Worm (Caenorhabditis elegans) whole organism, L2 larva: ENCODE measurements around the gene T01D1.8.

Source experiments
- C34F6.9 ChIP-seq: fragments of 150-350 bp; optimal IDR thresholded peaks from 2 replicates; lab custom pipeline; 2014; ENCODE audit warnings: missing biosample characterization, missing genetic modification characterization
- F13H6.1 ChIP-seq: sonication (generic microtip); optimal IDR thresholded peaks from 2 replicates; lab custom pipeline; 2016; ENCODE audit warnings: missing genetic modification characterization, missing compliant biosample characterization
- Y55F3AM.14 ChIP-seq: fragments of 200-800 bp; sonication (Bioruptor generic); optimal IDR thresholded peaks from 2 replicates; lab custom pipeline; 2018; ENCODE audit warnings: mild to moderate bottlenecking, missing genetic modification characterization, missing compliant biosample characterization
- ZK546.5 ChIP-seq: sonication (generic microtip); optimal IDR thresholded peaks from 2 replicates; lab custom pipeline; 2017; ENCODE audit warnings: missing biosample characterization, missing genetic modification characterization
- aly-2 ChIP-seq: fragments of 150-350 bp; optimal IDR thresholded peaks from 2 replicates; lab custom pipeline; 2014; ENCODE audit warnings: missing biosample characterization, missing genetic modification characterization
- ama-1 ChIP-seq: fragments of 150-350 bp; optimal IDR thresholded peaks from 2 replicates; lab custom pipeline; 2018; ENCODE audit warnings: inconsistent platforms
- blmp-1 ChIP-seq: sonication (generic microtip); optimal IDR thresholded peaks from 2 replicates; lab custom pipeline; 2017; ENCODE audit warnings: missing genetic modification characterization, mild to moderate bottlenecking, missing compliant biosample characterization, antibody characterized with exemption, moderate library complexity; ENCODE audit not compliant: insufficient read depth
- crh-2 ChIP-seq: sonication (generic microtip); optimal IDR thresholded peaks from 2 replicates; lab custom pipeline; 2017; ENCODE audit warnings: missing biosample characterization, missing genetic modification characterization
- dmd-4 ChIP-seq: sonication (generic microtip); optimal IDR thresholded peaks from 2 replicates; lab custom pipeline; 2017; ENCODE audit warnings: missing biosample characterization, missing genetic modification characterization
- egl-27 ChIP-seq: sonication (generic microtip); optimal IDR thresholded peaks from 3 replicates; lab custom pipeline; 2017; ENCODE audit warnings: missing biosample characterization, missing genetic modification reagents, missing genetic modification characterization
- elt-1 ChIP-seq: fragments of 150-350 bp; optimal IDR thresholded peaks from 2 replicates; lab custom pipeline; 2014; ENCODE audit warnings: missing biosample characterization, missing genetic modification characterization
- elt-3 ChIP-seq: sonication (generic microtip); optimal IDR thresholded peaks from 2 replicates; lab custom pipeline; 2017; ENCODE audit warnings: missing biosample characterization, missing genetic modification characterization
- fos-1 ChIP-seq: fragments of 150-350 bp; optimal IDR thresholded peaks from 2 replicates; lab custom pipeline; 2014; ENCODE audit warnings: missing biosample characterization, missing genetic modification characterization
- gmeb-1 ChIP-seq: fragments of 150-350 bp; optimal IDR thresholded peaks from 2 replicates; lab custom pipeline; 2014; ENCODE audit warnings: missing biosample characterization, missing genetic modification characterization
- lin-11 ChIP-seq: fragments of 150-350 bp; sonication (generic microtip); optimal IDR thresholded peaks from 2 replicates; lab custom pipeline; 2014; ENCODE audit warnings: missing biosample characterization, missing genetic modification characterization, inconsistent platforms, mixed read lengths
- lin-13 ChIP-seq: fragments of 150-350 bp; optimal IDR thresholded peaks from 2 replicates; lab custom pipeline; 2014; ENCODE audit warnings: missing biosample characterization, missing genetic modification reagents, missing genetic modification characterization
- lsy-2 ChIP-seq, 2 experiments: fragments of 150-350 bp in 1 of 2; sonication (generic microtip) in 1 of 2; optimal IDR thresholded peaks; 2 replicates each; lab custom pipeline; 2014 to 2017; ENCODE audit warnings: missing biosample characterization in 2 of 2, missing genetic modification characterization in 2 of 2
- mbf-1 ChIP-seq: sonication (generic microtip); optimal IDR thresholded peaks from 2 replicates; lab custom pipeline; 2017; ENCODE audit warnings: missing biosample characterization, missing genetic modification characterization
- nhr-10 ChIP-seq: sonication (generic microtip); optimal IDR thresholded peaks from 2 replicates; lab custom pipeline; 2017; ENCODE audit warnings: missing biosample characterization, missing genetic modification characterization
- nhr-11 ChIP-seq: fragments of 150-350 bp; optimal IDR thresholded peaks from 2 replicates; lab custom pipeline; 2014; ENCODE audit warnings: missing biosample characterization, missing genetic modification characterization
- nhr-129 ChIP-seq: fragments of 150-350 bp; optimal IDR thresholded peaks from 2 replicates; lab custom pipeline; 2014; ENCODE audit warnings: missing biosample characterization, missing genetic modification characterization
- nhr-23 ChIP-seq: fragments of 150-350 bp; optimal IDR thresholded peaks from 2 replicates; lab custom pipeline; 2014; ENCODE audit warnings: missing biosample characterization, missing genetic modification reagents, missing genetic modification characterization
- nhr-237 ChIP-seq: fragments of 150-350 bp; optimal IDR thresholded peaks from 2 replicates; lab custom pipeline; 2014; ENCODE audit warnings: missing biosample characterization, missing genetic modification characterization
- nhr-25 ChIP-seq: fragments of 150-350 bp; sonication (generic microtip); optimal IDR thresholded peaks from 3 replicates; lab custom pipeline; 2014; ENCODE audit warnings: missing biosample characterization, missing genetic modification characterization
- nhr-77 ChIP-seq: fragments of 150-350 bp; optimal IDR thresholded peaks from 2 replicates; lab custom pipeline; 2014; ENCODE audit warnings: missing biosample characterization, missing genetic modification characterization
- peb-1 ChIP-seq: fragments of 150-350 bp; optimal IDR thresholded peaks from 2 replicates; lab custom pipeline; 2014; ENCODE audit warnings: missing biosample characterization, missing genetic modification characterization
- sem-4 ChIP-seq: fragments of 150-350 bp; optimal IDR thresholded peaks from 2 replicates; lab custom pipeline; 2014; ENCODE audit warnings: missing biosample characterization, missing genetic modification reagents, missing genetic modification characterization
- skn-1 ChIP-seq: sonication (generic microtip); optimal IDR thresholded peaks from 2 replicates; lab custom pipeline; 2017; ENCODE audit warnings: missing biosample characterization, missing genetic modification characterization
- sma-3 ChIP-seq: sonication (generic microtip); optimal IDR thresholded peaks from 2 replicates; lab custom pipeline; 2016; ENCODE audit warnings: missing genetic modification reagents, missing genetic modification characterization, missing compliant biosample characterization
- sma-9 ChIP-seq, 2 experiments: fragments of 150-350 bp in 1 of 2; sonication (generic microtip) in 1 of 2; optimal IDR thresholded peaks; 2 replicates each; lab custom pipeline; 2014 to 2016; ENCODE audit warnings: missing genetic modification characterization in 2 of 2, mild to moderate bottlenecking in 1 of 2, missing biosample characterization in 1 of 2, missing compliant biosample characterization in 1 of 2, missing genetic modification reagents in 1 of 2, moderate library complexity in 1 of 2
- snpc-4 ChIP-seq: fragments of 150-350 bp; optimal IDR thresholded peaks from 2 replicates; lab custom pipeline; 2014; ENCODE audit warnings: missing biosample characterization, missing genetic modification characterization
- unc-39 ChIP-seq: fragments of 150-350 bp; optimal IDR thresholded peaks from 2 replicates; lab custom pipeline; 2014; ENCODE audit warnings: missing biosample characterization, missing genetic modification characterization
- zag-1 ChIP-seq: fragments of 150-350 bp; optimal IDR thresholded peaks from 2 replicates; lab custom pipeline; 2014; ENCODE audit warnings: missing biosample characterization, missing genetic modification characterization
- ztf-11 ChIP-seq: sonication (generic microtip); optimal IDR thresholded peaks from 2 replicates; lab custom pipeline; 2017; ENCODE audit warnings: missing biosample characterization, missing genetic modification characterization
- ztf-4 ChIP-seq: fragments of 150-350 bp; optimal IDR thresholded peaks from 2 replicates; lab custom pipeline; 2014; ENCODE audit warnings: missing biosample characterization, missing genetic modification characterization

T01D1.8 gene

DNA sequence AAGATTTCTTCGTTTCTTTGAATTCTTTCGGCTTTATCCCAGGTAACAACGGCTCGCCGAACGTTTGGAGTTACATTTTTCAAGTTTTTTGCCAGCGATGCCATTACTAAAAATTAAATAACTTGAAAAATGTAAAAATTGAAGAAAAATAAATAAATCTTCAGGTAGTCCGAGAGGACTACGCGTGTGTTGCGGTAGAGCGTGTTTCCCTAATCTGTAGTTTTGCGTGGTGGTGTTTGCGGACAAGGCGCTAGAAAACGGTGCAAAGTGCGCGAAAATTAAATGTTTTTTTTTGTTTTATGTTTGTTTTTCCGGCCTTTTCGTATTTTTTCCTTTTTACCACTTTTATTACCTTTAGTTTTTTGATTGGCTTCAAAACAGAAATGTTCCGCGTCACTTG, 30.6 kb upstream of the T01D1.8 start, which contains the start of gene mrpl-28 (continued):
- TF ChIP-seq egl-27 (tag; lab: Kevin White, UChicago), result peak; percentile 92
- TF ChIP-seq nhr-11 (tag; lab: Kevin White, UChicago), result no peak
- peak; percentile 95 for TF ChIP-seq C34F6.9 (tag; lab: Kevin White, UChicago)
- TF ChIP-seq snpc-4 (tag; lab: Kevin White, UChicago), result peak; percentile 81
- TF ChIP-seq elt-3 (tag; lab: Kevin White, UChicago), result no peak
- peak; percentile 52 for TF ChIP-seq nhr-237
- peak; percentile 95 for TF ChIP-seq sma-3 (GFP tag; lab: Kevin White, UChicago)
- no peak for TF ChIP-seq skn-1 (tag; lab: Kevin White, UChicago)
- peak; percentile 60 for TF ChIP-seq Y55F3AM.14 (GFP tag; lab: Kevin White, UChicago)
- TF ChIP-seq sem-4 (tag; lab: Kevin White, UChicago), result peak; percentile 86
- TF ChIP-seq aly-2, result no peak
- peak; percentile 55 for TF ChIP-seq ZK546.5
- no peak for TF ChIP-seq peb-1 (tag; lab: Kevin White, UChicago)
- peak; percentile 85 for TF ChIP-seq nhr-129 (tag; lab: Kevin White, UChicago)
- TF ChIP-seq F13H6.1, result peak; percentile 93
- peak; percentile 90 to 95 for TF ChIP-seq lsy-2 (tag; optimal IDR thresholded peaks at IDR 0.05; lab: Kevin White, UChicago)

DNA sequence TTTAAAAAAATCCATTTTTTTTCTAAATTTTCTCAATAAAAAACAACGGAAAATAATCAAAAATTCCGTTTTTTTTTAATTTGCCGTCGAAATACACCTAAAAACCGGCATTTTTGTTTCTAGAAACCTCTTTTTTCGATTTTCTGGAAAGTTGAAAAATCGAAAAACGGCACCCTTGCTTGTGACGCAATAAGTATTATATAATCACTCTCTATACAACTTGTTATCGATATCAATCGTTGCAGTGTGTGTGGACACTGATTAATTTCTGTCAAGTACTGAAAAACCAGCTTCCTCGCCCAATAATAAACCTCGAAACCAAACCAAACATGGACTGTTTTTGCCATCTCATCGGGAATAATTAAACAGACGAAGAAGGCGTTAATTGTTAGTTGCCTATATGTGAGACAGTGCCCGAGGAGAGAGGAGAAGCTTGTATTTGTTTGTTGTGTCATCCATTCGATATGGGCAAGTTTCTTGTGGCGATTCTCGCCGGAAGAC, 29.5 kb upstream of the T01D1.8 start:
- TF ChIP-seq elt-3 (tag; lab: Kevin White, UChicago) (no peak), ama-1 (no peak), egl-27 (tag; lab: Kevin White, UChicago) (no peak), elt-1 (tag; lab: Kevin White, UChicago) (no peak), dmd-4 (tag; lab: Kevin White, UChicago) (no peak), unc-39 (tag; lab: Kevin White, UChicago) (no peak), mbf-1 (no peak), ztf-11 (tag; lab: Kevin White, UChicago) (no peak), lin-11 (tag; lab: Kevin White, UChicago) (no peak), aly-2 (no peak)
- TF ChIP-seq, all 48 proteins: peak for 0

DNA sequence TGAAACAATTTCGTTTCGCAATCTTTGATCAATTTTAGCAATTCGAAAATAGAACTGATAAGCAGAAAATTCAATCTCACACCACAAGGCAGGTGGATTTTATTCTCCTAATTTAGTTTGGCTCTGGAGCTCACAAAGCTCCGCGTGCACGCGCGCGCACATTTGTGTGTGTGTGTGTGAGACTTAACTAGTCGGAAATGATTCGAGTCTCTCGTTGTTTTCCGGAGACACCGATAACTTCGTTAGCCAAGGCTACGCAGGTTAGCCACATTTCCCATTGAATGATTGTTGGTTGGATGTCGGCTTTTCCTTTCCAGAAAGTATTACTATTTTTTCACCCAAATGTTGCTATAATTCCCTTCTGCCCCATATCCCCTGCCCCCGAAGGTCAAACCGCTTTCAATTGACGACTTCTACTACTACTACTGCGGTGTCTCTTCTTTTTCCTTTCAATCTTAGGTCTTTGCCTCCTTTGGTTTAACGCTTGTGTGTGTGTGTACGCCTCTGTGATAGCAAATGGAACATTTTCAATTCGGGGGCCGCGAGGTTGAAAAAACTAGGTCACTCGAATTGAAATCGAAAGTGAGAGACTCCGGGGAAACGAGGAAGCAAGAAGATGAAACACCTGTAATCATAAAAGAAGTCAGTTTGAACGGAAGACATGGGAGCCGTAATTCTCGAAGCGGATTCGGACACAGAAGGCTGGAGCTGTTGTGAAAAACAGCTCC, 28.4 kb upstream of the T01D1.8 start:
- TF ChIP-seq zag-1 (tag; lab: Kevin White, UChicago) (no peak), ztf-4 (tag; lab: Kevin White, UChicago) (no peak), lin-11 (tag; lab: Kevin White, UChicago) (peak; percentile 21), fos-1 (tag; lab: Kevin White, UChicago) (peak; percentile 37), blmp-1 (tag; lab: Kevin White, UChicago) (peak; percentile 80), nhr-11 (tag; lab: Kevin White, UChicago) (no peak), egl-27 (tag; lab: Kevin White, UChicago) (peak; percentile 3), F13H6.1 (peak; percentile 7)

DNA sequence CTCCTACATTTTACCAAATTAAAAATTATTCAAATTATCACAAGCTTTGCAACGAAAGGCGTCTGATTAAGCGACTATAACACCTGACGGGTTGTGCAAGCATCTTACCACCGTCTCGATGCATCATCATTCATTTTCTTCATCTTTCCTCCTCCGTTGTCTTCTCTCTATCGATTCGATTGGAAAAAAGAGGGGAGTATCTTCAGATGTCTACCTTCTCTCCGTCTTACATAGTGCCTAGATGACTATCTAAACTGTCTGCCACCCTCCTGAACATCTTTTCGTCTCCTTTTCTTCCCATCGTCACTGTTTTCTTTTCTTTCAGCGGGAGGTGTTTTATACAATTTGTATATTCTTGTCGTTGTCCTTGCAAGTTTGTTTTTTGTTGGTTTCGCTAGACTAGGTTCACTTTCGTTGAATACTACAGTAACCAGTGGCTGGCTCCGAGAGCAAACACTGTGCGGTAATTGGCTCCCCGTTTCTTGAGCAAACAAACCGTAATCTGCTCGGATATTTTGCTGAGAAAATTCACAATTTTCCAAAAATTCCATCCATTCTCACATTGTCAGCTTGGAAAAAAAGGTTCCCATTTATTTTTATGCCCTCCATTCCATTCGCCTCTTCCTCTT, 27.1 kb upstream of the T01D1.8 start:
- peak; percentile 46 for TF ChIP-seq crh-2 (tag; lab: Kevin White, UChicago)
- TF ChIP-seq nhr-23 (tag; lab: Kevin White, UChicago), result no peak
- TF ChIP-seq lin-13, result peak; percentile 13
- TF ChIP-seq sma-3 (GFP tag; lab: Kevin White, UChicago), result peak; percentile 5
- TF ChIP-seq Y55F3AM.14 (GFP tag; lab: Kevin White, UChicago), result no peak
- TF ChIP-seq nhr-11 (tag; lab: Kevin White, UChicago), result no peak
- no peak for TF ChIP-seq skn-1 (tag; lab: Kevin White, UChicago)
- peak; percentile 70 for TF ChIP-seq nhr-129 (tag; lab: Kevin White, UChicago)
- TF ChIP-seq F13H6.1, result peak; percentile 17
- TF ChIP-seq sma-9 (GFP tag; optimal IDR thresholded peaks at IDR 0.05; lab: Kevin White, UChicago), result peak; percentile 39
- no peak for TF ChIP-seq sma-9 (tag; optimal IDR thresholded peaks at IDR 0.05; lab: Kevin White, UChicago)
- peak; percentile 35 for TF ChIP-seq blmp-1 (tag; lab: Kevin White, UChicago)
- peak; percentile 37 for TF ChIP-seq nhr-25 (tag; lab: Kevin White, UChicago)
- no peak for TF ChIP-seq peb-1 (tag; lab: Kevin White, UChicago)
- TF ChIP-seq gmeb-1 (tag; lab: Kevin White, UChicago), result peak; percentile 13
- no peak for TF ChIP-seq nhr-10 (tag; lab: Kevin White, UChicago)
- TF ChIP-seq fos-1 (tag; lab: Kevin White, UChicago), result peak; percentile 61
- peak; percentile 45 for TF ChIP-seq C34F6.9 (tag; lab: Kevin White, UChicago)
- TF ChIP-seq nhr-77, result no peak
- peak in 1 of 2 experiments; percentile 42 for TF ChIP-seq lsy-2 (tag; optimal IDR thresholded peaks at IDR 0.05; lab: Kevin White, UChicago)
